Worm (Caenorhabditis elegans): Measurements from ENCODE around the gene C25F9.2.

C25F9.2 gene

ce11 chrV:19403619-19404018 lies 17.7 kb upstream of the C25F9.2 start:
- TF ChIP-seq snpc-1.3 (tag; optimal IDR thresholded peaks at IDR 0.05; ENCODE audit: insufficient read depth) (no peak), let-526 (GFP tag; IDR thresholded peaks at IDR 0.05) (no peak), ZK185.1 (tag; optimal IDR thresholded peaks at IDR 0.05; ENCODE audit: poor library complexity, severe bottlenecking) (no peak), dox-1 (GFP tag; IDR thresholded peaks at IDR 0.05) (no peak), lag-1 (GFP tag; IDR thresholded peaks at IDR 0.05) (no peak), C06A6.2 (GFP tag; conservative IDR thresholded peaks at IDR 0.05) (no peak), ceh-40 (GFP tag; IDR thresholded peaks at IDR 0.05) (no peak), sptf-2 (GFP tag; optimal IDR thresholded peaks at IDR 0.05) (no peak), nhr-179 (tag; optimal IDR thresholded peaks at IDR 0.05) (no peak), mes-4 (tag; optimal IDR thresholded peaks at IDR 0.05) (no peak), ccch-3 (GFP tag; optimal IDR thresholded peaks at IDR 0.05) (no peak), B0035.1 (tag; optimal IDR thresholded peaks at IDR 0.05) (no peak), Y53G8AR.9 (GFP tag; conservative IDR thresholded peaks at IDR 0.05) (no peak), mxl-1 (tag; optimal IDR thresholded peaks at IDR 0.05) (no peak), rcor-1 (GFP tag; IDR thresholded peaks at IDR 0.05) (no peak)

ce11 chrV:19405276-19405815 lies 15.9 kb upstream of the C25F9.2 start, which contains the start of the genes C25F9.6 and C25F9.10:
Gene C25F9.6 (minus strand): TSS chrV:19405326.
Gene C25F9.10 (plus strand): TSS chrV:19405729.
- peak; percentile 84 for TF ChIP-seq nhr-80 (tag; optimal IDR thresholded peaks at IDR 0.05)
- TF ChIP-seq nfya-2 (GFP tag; IDR thresholded peaks at IDR 0.05): no peak
- TF ChIP-seq attf-5 (GFP tag; optimal IDR thresholded peaks at IDR 0.05): no peak
- TF ChIP-seq F57C9.4 (tag; optimal IDR thresholded peaks at IDR 0.05): no peak
- no peak for TF ChIP-seq ceh-58 (GFP tag; IDR thresholded peaks at IDR 0.05)
- no peak for TF ChIP-seq ztf-3 (GFP tag; optimal IDR thresholded peaks at IDR 0.05)
- peak; percentile 39; the same call in 1 of the 2 replicates for TF ChIP-seq dox-1 (GFP tag; IDR thresholded peaks at IDR 0.05)
- no peak for TF ChIP-seq T07F8.4 (tag; optimal IDR thresholded peaks at IDR 0.05)
- TF ChIP-seq ztf-28 (GFP tag; IDR thresholded peaks at IDR 0.05): no peak
- TF ChIP-seq Y67H2A.10 (GFP tag; conservative IDR thresholded peaks at IDR 0.05): no peak
- TF ChIP-seq F23B12.7 (tag; optimal IDR thresholded peaks at IDR 0.05; ENCODE audit: insufficient read depth): no peak

DNA sequence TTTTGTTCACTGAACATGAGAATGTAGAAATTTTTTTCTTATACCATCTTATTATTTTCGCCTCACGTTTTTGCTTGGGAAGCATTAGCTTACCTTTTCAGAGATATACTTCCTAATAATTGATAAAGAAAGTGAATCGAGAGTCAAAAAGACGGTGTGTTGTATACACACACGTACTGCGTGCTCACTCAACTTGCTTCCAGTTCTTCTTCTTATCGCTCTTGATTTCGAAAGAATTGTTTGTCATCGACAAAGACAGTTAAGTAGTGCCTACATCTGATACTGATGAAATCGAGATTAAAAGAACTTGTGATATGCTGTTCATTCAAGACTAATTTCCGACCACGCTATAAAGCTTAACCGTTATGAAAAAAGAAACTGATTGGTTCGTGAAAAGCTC lies 10.6 kb upstream of the C25F9.2 start, which contains the start of gene C25F9.5:
Gene C25F9.5, minus strand, starts transcription at position 195 of the 400 bp plus-strand sequence.
- peak; percentile 69; the same call in 1 of the 2 replicates for TF ChIP-seq cebp-1 (GFP tag; IDR thresholded peaks at IDR 0.05)
- peak; percentile 70 for TF ChIP-seq cebp-1 (tag; optimal IDR thresholded peaks at IDR 0.05)
- no peak for TF ChIP-seq snpc-3.4 (tag; optimal IDR thresholded peaks at IDR 0.05)
- TF ChIP-seq mes-4 (tag; optimal IDR thresholded peaks at IDR 0.05): no peak
- peak; percentile 70 for TF ChIP-seq nhr-80 (tag; optimal IDR thresholded peaks at IDR 0.05)

DNA sequence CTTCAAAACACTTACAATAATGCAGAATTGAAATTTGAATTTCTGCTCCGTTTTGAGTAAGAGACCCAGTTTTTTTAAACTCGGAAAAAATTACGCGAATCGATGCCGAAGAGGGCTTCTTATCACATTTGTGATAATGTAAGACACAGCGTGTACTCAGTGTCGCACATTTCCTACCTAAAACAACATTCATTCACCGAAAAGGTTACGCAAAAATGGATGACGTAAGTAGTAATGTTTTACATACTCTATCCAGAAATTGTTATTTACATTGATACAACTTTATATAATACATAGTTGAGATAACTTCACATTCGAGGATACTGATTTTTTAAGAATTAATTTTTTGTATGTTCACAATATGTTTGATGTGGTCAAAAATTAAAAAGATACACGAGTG lies 4.8 kb upstream of the C25F9.2 start, which contains the start of the genes C25F9.4 and C25F9.9:
Gene C25F9.4, minus strand, starts transcription at position 101 of the 400 bp plus-strand sequence.
Gene C25F9.9, plus strand, starts transcription at position 137 of the 400 bp plus-strand sequence.
- no peak for TF ChIP-seq F49E8.2 (tag; optimal IDR thresholded peaks at IDR 0.05; ENCODE audit: insufficient read depth)
- TF ChIP-seq nhr-80 (tag; optimal IDR thresholded peaks at IDR 0.05): peak; percentile 7
- TF ChIP-seq cebp-1 (GFP tag; IDR thresholded peaks at IDR 0.05): no peak
- no peak for TF ChIP-seq cebp-1 (tag; optimal IDR thresholded peaks at IDR 0.05)

- no peak for TF ChIP-seq snpc-1.1 (tag; optimal IDR thresholded peaks at IDR 0.05; ENCODE audit: insufficient read depth)
- TF ChIP-seq nhr-80 (tag; optimal IDR thresholded peaks at IDR 0.05): peak; percentile 3
These were observed 3.4 kb upstream of the C25F9.2 start, which contains the start of gene C25F9.15 for ce11 chrV:19417836-19418235. Gene C25F9.15 (plus strand): TSS chrV:19418136.
